Fruit fly (Drosophila melanogaster): ENCODE results near the gene CG3916.

- TF ChIP-seq Hr83 (GFP tag; optimal IDR thresholded peaks at IDR 0.05; ENCODE audit: poor library complexity, severe bottlenecking) (no peak), fru (GFP tag; optimal IDR thresholded peaks at IDR 0.05) (no peak), usp (GFP tag; optimal IDR thresholded peaks at IDR 0.05) (no peak), Hnf4 (GFP tag; optimal IDR thresholded peaks at IDR 0.05) (no peak), CG9705 (GFP tag; optimal IDR thresholded peaks at IDR 0.05) (no peak), woc (GFP tag; optimal IDR thresholded peaks at IDR 0.05) (no peak), Dfd (GFP tag; optimal IDR thresholded peaks at IDR 0.05) (no peak), CrebA (GFP tag; optimal IDR thresholded peaks at IDR 0.05; ENCODE audit: borderline replicate concordance) (no peak), h (GFP tag; optimal IDR thresholded peaks at IDR 0.05) (no peak), Abd-B (GFP tag; optimal IDR thresholded peaks at IDR 0.05) (no peak), HLH106 (tag; optimal IDR thresholded peaks at IDR 0.05) (no peak), Mio (GFP tag; optimal IDR thresholded peaks at IDR 0.05) (no peak), sv (GFP tag; optimal IDR thresholded peaks at IDR 0.05) (no peak)
Measured at dm6 chr3R:12248243-12248642, 19.0 kb downstream of the CG3916 start.

Measured in whole organism, wandering third instar larva.